Worm (Caenorhabditis elegans): ENCODE results near the gene mans-2.

DNA sequence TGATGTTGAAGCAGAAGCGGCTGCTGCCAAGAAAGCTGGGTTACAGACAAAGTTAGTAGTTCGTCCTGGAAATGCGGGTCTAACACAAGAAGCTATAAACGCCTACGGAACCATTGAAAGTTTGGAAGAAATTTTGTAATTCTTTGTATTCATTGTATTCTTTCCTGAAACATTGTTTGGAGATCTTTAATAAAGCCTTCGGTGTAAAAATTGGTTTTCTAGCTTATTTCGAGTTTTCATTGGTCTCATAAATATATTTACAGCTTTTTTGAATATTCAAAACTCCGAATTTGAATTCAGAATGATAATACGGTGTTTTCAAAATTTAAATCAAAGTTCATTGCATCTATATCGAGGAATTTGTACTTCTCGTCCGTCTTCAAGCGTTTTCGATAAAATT is 50.4 kb downstream of the mans-2 start, which contains the start of gene F58H1.8:
- no peak for TF ChIP-seq rbr-2 (tag; optimal IDR thresholded peaks at IDR 0.05)
- TF ChIP-seq madf-5 (GFP tag; IDR thresholded peaks at IDR 0.05): no peak
- TF ChIP-seq T20F7.1 (GFP tag; optimal IDR thresholded peaks at IDR 0.05): no peak
- no peak for TF ChIP-seq nhr-10 (tag; optimal IDR thresholded peaks at IDR 0.05)
- no peak for TF ChIP-seq ces-1 (GFP tag; optimal IDR thresholded peaks at IDR 0.05)
- no peak for TF ChIP-seq mdl-1 (tag; optimal IDR thresholded peaks at IDR 0.05)
- no peak for TF ChIP-seq jun-1 (tag; optimal IDR thresholded peaks at IDR 0.05)
- no peak for TF ChIP-seq ceh-28 (tag; optimal IDR thresholded peaks at IDR 0.05)
- no peak for TF ChIP-seq pqm-1 (tag; optimal IDR thresholded peaks at IDR 0.05)
- no peak for TF ChIP-seq ama-1 (optimal IDR thresholded peaks at IDR 0.05)
- TF ChIP-seq nhr-77 (tag; optimal IDR thresholded peaks at IDR 0.05): no peak
- TF ChIP-seq dmd-6 (GFP tag; IDR thresholded peaks at IDR 0.05): no peak
- TF ChIP-seq T26A8.4 (GFP tag; IDR thresholded peaks at IDR 0.05): no peak

Measured in whole organism, L4 larva.